Fruit fly (Drosophila melanogaster) whole organism, embryonic: Measurements from ENCODE around the gene ZnT77C.

Experiments used
- ATbp ChIP-seq: fragments of 200-800 bp; sonication (Bioruptor generic); optimal IDR thresholded peaks from 2 replicates; lab custom pipeline; 2017; ENCODE audit warnings: missing biosample characterization, mild to moderate bottlenecking, missing genetic modification characterization, missing genetic modification reagents
- Bdp1 ChIP-seq: fragments of 200-800 bp; sonication (Bioruptor generic); optimal IDR thresholded peaks from 3 replicates; lab custom pipeline; 2016; ENCODE audit warnings: missing biosample characterization, missing genetic modification characterization
- CG10267 ChIP-seq: fragments of 200-800 bp; sonication (Bioruptor generic); optimal IDR thresholded peaks from 2 replicates; lab custom pipeline; 2018; ENCODE audit warnings: missing biosample characterization, mild to moderate bottlenecking, missing genetic modification characterization, moderate library complexity
- CG13894 ChIP-seq: fragments of 200-800 bp; sonication (Bioruptor generic); optimal IDR thresholded peaks from 3 replicates; lab custom pipeline; 2018; ENCODE audit warnings: missing biosample characterization, mild to moderate bottlenecking, missing genetic modification characterization, moderate library complexity
- CG15269 ChIP-seq: fragments of 200-800 bp; sonication (Bioruptor generic); optimal IDR thresholded peaks from 2 replicates; lab custom pipeline; 2018; ENCODE audit warnings: missing biosample characterization, mild to moderate bottlenecking, missing genetic modification characterization, moderate library complexity
- CG1602 ChIP-seq: fragments of 200-800 bp; sonication (Bioruptor generic); optimal IDR thresholded peaks from 3 replicates; lab custom pipeline; 2016; ENCODE audit warnings: missing biosample characterization, missing genetic modification characterization
- CG17186 ChIP-seq: fragments of 200-800 bp; sonication (Bioruptor generic); optimal IDR thresholded peaks from 3 replicates; lab custom pipeline; 2017; ENCODE audit warnings: missing biosample characterization, missing genetic modification reagents, missing genetic modification characterization
- CG17385 ChIP-seq: fragments of 200-800 bp; sonication (Bioruptor generic); optimal IDR thresholded peaks from 3 replicates; lab custom pipeline; 2018; ENCODE audit warnings: missing biosample characterization, mild to moderate bottlenecking, missing genetic modification characterization
- CG18619 ChIP-seq: fragments of 200-800 bp; sonication (Bioruptor generic); optimal IDR thresholded peaks from 3 replicates; lab custom pipeline; 2017; ENCODE audit warnings: missing biosample characterization, mild to moderate bottlenecking, missing genetic modification characterization
- CG2678 ChIP-seq: fragments of 200-800 bp; sonication (Bioruptor generic); optimal IDR thresholded peaks from 3 replicates; lab custom pipeline; 2019; ENCODE audit warnings: missing biosample characterization, mild to moderate bottlenecking, missing genetic modification characterization, moderate library complexity
- CG30403 ChIP-seq: fragments of 200-800 bp; sonication (Bioruptor generic); optimal IDR thresholded peaks from 3 replicates; lab custom pipeline; 2016; ENCODE audit warnings: missing biosample characterization, missing genetic modification characterization
- CG42726 ChIP-seq: fragments of 200-800 bp; sonication (Bioruptor generic); IDR thresholded peaks from 2 replicates; pipeline ENCODE4 v1.3.6; 2022; ENCODE audit warnings: missing biosample characterization, missing genetic modification characterization; ENCODE audit not compliant: partially characterized antibody
- CG7786 ChIP-seq: fragments of 200-800 bp; sonication (Bioruptor generic); optimal IDR thresholded peaks from 2 replicates; lab custom pipeline; 2016; ENCODE audit warnings: missing biosample characterization, missing genetic modification characterization
- CG7963 ChIP-seq: fragments of 200-800 bp; sonication (Bioruptor generic); IDR thresholded peaks from 3 replicates; pipeline ENCODE4 v1.3.6; 2022; ENCODE audit warnings: missing biosample characterization, missing genetic modification characterization; ENCODE audit not compliant: partially characterized antibody
- CG8281 ChIP-seq: fragments of 200-800 bp; sonication (Bioruptor generic); optimal IDR thresholded peaks from 2 replicates; lab custom pipeline; 2018; ENCODE audit warnings: missing biosample characterization, mild to moderate bottlenecking, missing genetic modification characterization, moderate library complexity
- CG9215 ChIP-seq: fragments of 200-800 bp; sonication (Bioruptor generic); IDR thresholded peaks from 2 replicates; pipeline ENCODE4 v1.3.6; 2022; ENCODE audit warnings: missing biosample characterization, missing genetic modification characterization
- CG9727 ChIP-seq: fragments of 200-800 bp; sonication (Bioruptor generic); optimal IDR thresholded peaks from 3 replicates; lab custom pipeline; 2017; ENCODE audit warnings: missing biosample characterization, mild to moderate bottlenecking, missing genetic modification characterization
- CG9932 ChIP-seq: fragments of 200-800 bp; sonication (Bioruptor generic); IDR thresholded peaks from 2 replicates; pipeline ENCODE4 v1.3.6; 2022; ENCODE audit warnings: missing biosample characterization, missing genetic modification characterization
- Camta ChIP-seq: fragments of 200-800 bp; sonication (Bioruptor generic); optimal IDR thresholded peaks from 2 replicates; lab custom pipeline; 2016; ENCODE audit warnings: missing biosample characterization, missing genetic modification characterization
- Dbx ChIP-seq: fragments of 200-800 bp; sonication (Bioruptor generic); IDR thresholded peaks from 3 replicates; pipeline ENCODE4 v1.3.6; 2022; ENCODE audit warnings: missing biosample characterization, missing genetic modification characterization
- Dll ChIP-seq: fragments of 200-800 bp; sonication (Bioruptor generic); IDR thresholded peaks from 4 replicates; pipeline ENCODE4 v1.3.6; 2022; ENCODE audit warnings: missing biosample characterization, missing genetic modification characterization; ENCODE audit not compliant: partially characterized antibody
- Hand ChIP-seq: fragments of 200-800 bp; sonication (Bioruptor generic); optimal IDR thresholded peaks from 2 replicates; lab custom pipeline; 2017; ENCODE audit warnings: mild to moderate bottlenecking, missing biosample characterization, missing genetic modification reagents, missing genetic modification characterization
- HmgD ChIP-seq: fragments of 200-800 bp; sonication (Bioruptor generic); optimal IDR thresholded peaks from 3 replicates; lab custom pipeline; 2016; ENCODE audit warnings: missing biosample characterization, missing genetic modification characterization
- Hmx ChIP-seq: fragments of 200-800 bp; sonication (Bioruptor generic); optimal IDR thresholded peaks from 2 replicates; lab custom pipeline; 2016; ENCODE audit warnings: missing biosample characterization, missing genetic modification characterization
- Hr3 ChIP-seq: fragments of 200-800 bp; sonication (Bioruptor generic); optimal IDR thresholded peaks from 3 replicates; lab custom pipeline; 2016; ENCODE audit warnings: missing biosample characterization, missing genetic modification characterization
- Med ChIP-seq: fragments of 200-800 bp; sonication (Bioruptor generic); peaks from one replicate; lab custom pipeline; 2016; ENCODE audit warnings: missing biosample characterization, missing genetic modification characterization, mild to moderate bottlenecking, inconsistent platforms, moderate library complexity
- Meics ChIP-seq: fragments of 200-800 bp; sonication (Bioruptor generic); optimal IDR thresholded peaks from 2 replicates; lab custom pipeline; 2017; ENCODE audit warnings: missing biosample characterization, mild to moderate bottlenecking, missing genetic modification characterization
- Oaz ChIP-seq: fragments of 200-800 bp; sonication (Bioruptor generic); IDR thresholded peaks from 2 replicates; pipeline ENCODE4 v1.3.6; 2022; ENCODE audit warnings: missing biosample characterization, missing genetic modification characterization
- Oli ChIP-seq: fragments of 200-800 bp; sonication (Bioruptor generic); optimal IDR thresholded peaks from 2 replicates; lab custom pipeline; 2018; ENCODE audit warnings: missing biosample characterization, mild to moderate bottlenecking, missing genetic modification characterization, moderate library complexity
- Rfx ChIP-seq: fragments of 200-800 bp; sonication (Bioruptor generic); IDR thresholded peaks from 2 replicates; pipeline ENCODE4 v1.3.6; 2022; ENCODE audit warnings: missing biosample characterization, missing genetic modification characterization
- Xbp1 ChIP-seq: fragments of 200-800 bp; sonication (Bioruptor generic); optimal IDR thresholded peaks from 3 replicates; lab custom pipeline; 2016; ENCODE audit warnings: missing biosample characterization, mild to moderate bottlenecking, missing genetic modification characterization
- amos ChIP-seq: fragments of 200-800 bp; sonication (Bioruptor generic); IDR thresholded peaks from 2 replicates; pipeline ENCODE4 v1.3.6; 2022; ENCODE audit warnings: missing biosample characterization, missing genetic modification characterization; ENCODE audit not compliant: partially characterized antibody
- ase ChIP-seq: fragments of 200-800 bp; sonication (Bioruptor generic); IDR thresholded peaks from 3 replicates; pipeline ENCODE4 v1.3.6; 2022; ENCODE audit warnings: missing biosample characterization, missing genetic modification characterization
- caup ChIP-seq: fragments of 200-800 bp; sonication (Bioruptor generic); optimal IDR thresholded peaks from 3 replicates; lab custom pipeline; 2017; ENCODE audit warnings: missing biosample characterization, mild to moderate bottlenecking, missing genetic modification characterization, moderate library complexity; ENCODE audit not compliant: severe bottlenecking
- chn ChIP-seq: fragments of 200-800 bp; sonication (Bioruptor generic); optimal IDR thresholded peaks from 2 replicates; lab custom pipeline; 2016; ENCODE audit warnings: missing biosample characterization, missing genetic modification characterization
- esg ChIP-seq: fragments of 200-800 bp; sonication (Bioruptor generic); conservative IDR thresholded peaks from 2 replicates; pipeline ENCODE4 v1.3.6; 2022; ENCODE audit warnings: missing biosample characterization, missing genetic modification characterization
- fd102C ChIP-seq: fragments of 200-800 bp; sonication (Bioruptor generic); optimal IDR thresholded peaks from 2 replicates; lab custom pipeline; 2018; ENCODE audit warnings: missing biosample characterization, mild to moderate bottlenecking, missing genetic modification characterization, moderate library complexity
- ham ChIP-seq: fragments of 200-800 bp; sonication (Bioruptor generic); IDR thresholded peaks from 2 replicates; pipeline ENCODE4 v1.3.6; 2022; ENCODE audit warnings: missing biosample characterization, missing genetic modification characterization
- jigr1 ChIP-seq: fragments of 200-800 bp; sonication (Bioruptor generic); IDR thresholded peaks from 3 replicates; pipeline ENCODE4 v1.3.6; 2022; ENCODE audit warnings: missing biosample characterization, missing genetic modification characterization
- klu ChIP-seq: fragments of 200-800 bp; sonication (Bioruptor generic); IDR thresholded peaks from 2 replicates; pipeline ENCODE4 v1.3.6; 2022; ENCODE audit warnings: missing biosample characterization, missing genetic modification characterization
- lab ChIP-seq: fragments of 200-800 bp; sonication (Bioruptor generic); optimal IDR thresholded peaks from 3 replicates; lab custom pipeline; 2017; ENCODE audit warnings: missing biosample characterization, missing genetic modification characterization, mild to moderate bottlenecking, moderate library complexity, missing genetic modification reagents
- lilli ChIP-seq: fragments of 200-800 bp; sonication (Bioruptor generic); optimal IDR thresholded peaks from 3 replicates; lab custom pipeline; 2016; ENCODE audit warnings: missing biosample characterization, missing genetic modification characterization
- nmo ChIP-seq: fragments of 200-800 bp; sonication (Bioruptor generic); optimal IDR thresholded peaks from 2 replicates; lab custom pipeline; 2018; ENCODE audit warnings: missing biosample characterization, mild to moderate bottlenecking, missing genetic modification characterization, moderate library complexity
- odd ChIP-seq: fragments of 200-800 bp; sonication (Bioruptor generic); optimal IDR thresholded peaks from 2 replicates; lab custom pipeline; 2017; ENCODE audit warnings: missing biosample characterization, mild to moderate bottlenecking, missing genetic modification characterization
- phol ChIP-seq: fragments of 200-800 bp; sonication (Bioruptor generic); optimal IDR thresholded peaks from 3 replicates; lab custom pipeline; 2018; ENCODE audit warnings: missing biosample characterization, mild to moderate bottlenecking, missing genetic modification characterization, moderate library complexity
- sens-2 ChIP-seq: fragments of 200-800 bp; sonication (Bioruptor generic); IDR thresholded peaks from 2 replicates; pipeline ENCODE4 v1.3.6; 2022; ENCODE audit warnings: missing biosample characterization, missing genetic modification characterization
- sisA ChIP-seq: fragments of 200-800 bp; sonication (Bioruptor generic); IDR thresholded peaks from 2 replicates; pipeline ENCODE4 v1.3.6; 2022; ENCODE audit warnings: missing biosample characterization, missing genetic modification characterization
- slbo ChIP-seq: fragments of 200-800 bp; sonication (Bioruptor generic); IDR thresholded peaks from 2 replicates; pipeline ENCODE4 v1.3.6; 2022; ENCODE audit warnings: missing biosample characterization, missing genetic modification characterization
- so ChIP-seq: fragments of 200-800 bp; sonication (Bioruptor generic); IDR thresholded peaks from 3 replicates; pipeline ENCODE4 v1.3.6; 2022; ENCODE audit warnings: missing biosample characterization, missing genetic modification characterization
- tin ChIP-seq: fragments of 200-800 bp; sonication (Bioruptor generic); optimal IDR thresholded peaks from 3 replicates; lab custom pipeline; 2016; ENCODE audit warnings: missing biosample characterization, missing genetic modification characterization
- zf30C ChIP-seq: fragments of 200-800 bp; sonication (Bioruptor generic); optimal IDR thresholded peaks from 3 replicates; lab custom pipeline; 2018; ENCODE audit warnings: missing biosample characterization, mild to moderate bottlenecking, missing genetic modification characterization

Gene ZnT77C

dm6 chr3L:20494262-20494601 lies 489 bp downstream of the ZnT77C start:
- TF ChIP-seq Hand (GFP tag; lab: Kevin White, UChicago) (peak; percentile 21), ase (GFP tag; lab: Robert Waterston, UW) (no peak), ATbp (GFP tag; lab: Kevin White, UChicago) (no peak), klu (GFP tag; lab: Robert Waterston, UW) (no peak), slbo (GFP tag; lab: Robert Waterston, UW) (peak; percentile 56), zf30C (GFP tag; lab: Kevin White, UChicago) (no peak), tin (no peak), CG9215 (GFP tag; lab: Robert Waterston, UW) (no peak), esg (GFP tag; lab: Robert Waterston, UW) (peak; percentile 23; the same call in 1 of the 2 replicates), CG1602 (no peak), fd102C (no peak), CG15269 (peak; percentile 43), lilli (GFP tag; lab: Kevin White, UChicago) (peak; percentile 25), sisA (GFP tag; lab: Robert Waterston, UW) (no peak), Hmx (GFP tag; lab: Kevin White, UChicago) (no peak), CG10267 (peak; percentile 69), phol (tag; lab: Kevin White, UChicago) (peak; percentile 21), Med (GFP tag; lab: Kevin White, UChicago) (peak; percentile 64), Dll (GFP tag; lab: Robert Waterston, UW) (no peak), CG9727 (peak; percentile 34), caup (GFP tag; lab: Kevin White, UChicago) (peak; percentile 22), CG13894 (no peak), Rfx (peak; percentile 28; the same call in 1 of the 2 replicates), CG8281 (no peak), Oli (tag; lab: Kevin White, UChicago) (peak; percentile 5), CG7786 (peak; percentile 3), Camta (peak; percentile 22), Oaz (GFP tag; lab: Robert Waterston, UW) (no peak), Bdp1 (GFP tag; lab: Kevin White, UChicago) (no peak), CG18619 (GFP tag; lab: Kevin White, UChicago) (peak; percentile 28), CG2678 (peak; percentile 63), CG9932 (GFP tag; lab: Robert Waterston, UW) (peak; percentile 8; the same call in 1 of the 2 replicates), sens-2 (GFP tag; lab: Robert Waterston, UW) (no peak), Hr3 (GFP tag; lab: Kevin White, UChicago) (no peak), HmgD (GFP tag; lab: Kevin White, UChicago) (no peak), lab (GFP tag; lab: Kevin White, UChicago) (peak; percentile 64), ham (GFP tag; lab: Robert Waterston, UW) (no peak), chn (GFP tag; lab: Kevin White, UChicago) (no peak), jigr1 (no peak), odd (peak; percentile 13), Meics (peak; percentile 48), nmo (GFP tag; lab: Kevin White, UChicago) (peak; percentile 10), CG7963 (no peak), amos (GFP tag; lab: Robert Waterston, UW) (no peak), CG30403 (GFP tag; lab: Kevin White, UChicago) (peak; percentile 29), CG42726 (GFP tag; lab: Robert Waterston, UW) (no peak), Dbx (GFP tag; lab: Robert Waterston, UW) (no peak), so (GFP tag; lab: Robert Waterston, UW) (no peak; the same call in 2 of the 3 replicates), Xbp1 (GFP tag; lab: Kevin White, UChicago) (peak; percentile 9), CG17186 (GFP tag; lab: Kevin White, UChicago) (no peak), CG17385 (GFP tag; lab: Kevin White, UChicago) (no peak)
